Worm (Caenorhabditis elegans) whole organism, L3 larva: ENCODE data around the gene alh-2.

Experiments used
- aly-2 ChIP-seq: fragments of 150-350 bp; optimal IDR thresholded peaks from 2 replicates; lab custom pipeline; 2014; ENCODE audit warnings: missing biosample characterization, missing genetic modification characterization
- ceh-16 ChIP-seq: sonication (generic microtip); optimal IDR thresholded peaks from 2 replicates; lab custom pipeline; 2017; ENCODE audit warnings: missing biosample characterization, missing genetic modification characterization
- eor-1 ChIP-seq, 2 experiments: fragments of 150-350 bp; optimal IDR thresholded peaks; 2 replicates each; lab custom pipeline; 2014 to 2018; ENCODE audit warnings: missing biosample characterization in 2 of 2, missing genetic modification characterization in 2 of 2
- hmg-11 ChIP-seq: sonication (generic microtip); optimal IDR thresholded peaks from 2 replicates; lab custom pipeline; 2016; ENCODE audit warnings: missing genetic modification characterization, missing compliant biosample characterization
- lin-39 ChIP-seq: fragments of 150-350 bp; optimal IDR thresholded peaks from 2 replicates; lab custom pipeline; 2018; ENCODE audit warnings: missing biosample characterization, missing genetic modification reagents, missing genetic modification characterization
- lsy-12 ChIP-seq: sonication (generic microtip); optimal IDR thresholded peaks from 2 replicates; lab custom pipeline; 2016; ENCODE audit warnings: mild to moderate bottlenecking, missing genetic modification characterization, missing compliant biosample characterization
- nhr-12 ChIP-seq: fragments of 150-350 bp; optimal IDR thresholded peaks from 2 replicates; lab custom pipeline; 2014; ENCODE audit warnings: missing biosample characterization, missing genetic modification characterization
- nhr-25 ChIP-seq: sonication (generic microtip); optimal IDR thresholded peaks from 2 replicates; lab custom pipeline; 2017; ENCODE audit warnings: missing biosample characterization, missing genetic modification characterization
- snpc-4 ChIP-seq: fragments of 150-350 bp; optimal IDR thresholded peaks from 2 replicates; lab custom pipeline; 2014; ENCODE audit warnings: missing biosample characterization, missing genetic modification characterization
- unc-62 ChIP-seq: fragments of 150-350 bp; sonication (generic microtip); optimal IDR thresholded peaks from 4 replicates; lab custom pipeline; 2014; ENCODE audit warnings: missing biosample characterization, missing genetic modification reagents, missing genetic modification characterization
- zag-1 ChIP-seq: fragments of 150-350 bp; optimal IDR thresholded peaks from 2 replicates; lab custom pipeline; 2014; ENCODE audit warnings: missing biosample characterization, missing genetic modification characterization

DNA sequence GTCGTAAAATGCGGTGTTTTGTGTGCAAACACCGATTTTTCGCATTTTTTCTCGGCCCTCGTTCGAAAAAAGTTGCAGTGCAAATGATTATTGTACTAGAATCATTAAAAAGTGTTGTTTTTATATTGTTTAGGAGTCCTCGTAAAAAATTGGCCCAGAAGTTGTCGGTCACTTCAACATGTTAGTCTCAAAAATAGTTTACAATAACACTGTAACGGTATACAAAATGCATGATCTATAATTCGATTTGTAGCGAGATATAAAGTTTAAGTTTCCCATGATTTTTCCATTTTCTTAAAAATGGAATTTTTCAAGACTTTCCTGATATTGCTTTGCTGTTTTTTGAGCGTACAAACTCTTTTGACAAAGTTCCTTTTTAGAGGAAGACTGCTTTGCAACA, 22.9 kb downstream of the alh-2 start, which contains the start of gene K04F1.8:
- TF ChIP-seq ceh-16 (tag; lab: Kevin White, UChicago) (no peak), unc-62 (GFP tag; lab: Kevin White, UChicago) (no peak), aly-2 (tag; lab: Kevin White, UChicago) (no peak), zag-1 (no peak), nhr-12 (tag; lab: Kevin White, UChicago) (no peak), snpc-4 (tag; lab: Kevin White, UChicago) (no peak), lsy-12 (tag; lab: Kevin White, UChicago) (no peak), nhr-25 (tag; lab: Kevin White, UChicago) (no peak), hmg-11 (tag; lab: Kevin White, UChicago) (no peak), lin-39 (tag; lab: Kevin White, UChicago) (no peak), eor-1 (tag; optimal IDR thresholded peaks at IDR 0.05; lab: Kevin White, UChicago) (no peak)
